Worm (Caenorhabditis elegans): ENCODE results near the gene R01B10.2.

- TF ChIP-seq B0019.2 (GFP tag; conservative IDR thresholded peaks at IDR 0.05) (no peak), attf-6 (GFP tag; IDR thresholded peaks at IDR 0.05) (no peak), attf-3 (GFP tag; conservative IDR thresholded peaks at IDR 0.05) (no peak), T26A5.8 (tag; optimal IDR thresholded peaks at IDR 0.05) (no peak), snpc-1.3 (tag; optimal IDR thresholded peaks at IDR 0.05; ENCODE audit: insufficient read depth) (no peak), unc-130 (GFP tag; optimal IDR thresholded peaks at IDR 0.05) (no peak), C17E4.6 (GFP tag; IDR thresholded peaks at IDR 0.05) (no peak), ztf-26 (tag; optimal IDR thresholded peaks at IDR 0.05) (no peak)
Measured at ce11 chrV:6033512-6033911, 7.8 kb downstream of the R01B10.2 start.

Measured in whole organism, young adult.